Worm (Caenorhabditis elegans) whole organism, midembryonic: ENCODE results near the gene B0252.11.
"Not testable (repeated sequence)": the region's sequence is repeated elsewhere in the genome, so short reads cannot be mapped to it uniquely, and the experiment has no call there.

Experiments
- cog-1 ChIP-seq: sonication (generic microtip); optimal IDR thresholded peaks from 2 replicates; lab custom pipeline; 2016; ENCODE audit warnings: missing genetic modification characterization, missing compliant biosample characterization
- klf-2 ChIP-seq: fragments of 200-800 bp; sonication (Bioruptor generic); conservative IDR thresholded peaks from 2 replicates; pipeline ENCODE4 v1.3.6; 2022; ENCODE audit warnings: missing genetic modification reagents, missing genetic modification characterization, missing compliant biosample characterization
- tab-1 ChIP-seq: fragments of 200-800 bp; sonication (Bioruptor generic); IDR thresholded peaks from 2 replicates; pipeline ENCODE4 v1.3.6; 2022; ENCODE audit warnings: missing genetic modification characterization, missing compliant biosample characterization
- ztf-23 ChIP-seq: fragments of 200-800 bp; sonication (Bioruptor generic); IDR thresholded peaks from 2 replicates; pipeline ENCODE4 v1.3.6; 2022; ENCODE audit warnings: missing genetic modification reagents, missing genetic modification characterization, missing compliant biosample characterization
- ztf-29 ChIP-seq: fragments of 200-800 bp; sonication (Bioruptor generic); IDR thresholded peaks from 2 replicates; pipeline ENCODE4 v1.3.6; 2022; ENCODE audit warnings: missing genetic modification reagents, missing genetic modification characterization, missing compliant biosample characterization

DNA sequence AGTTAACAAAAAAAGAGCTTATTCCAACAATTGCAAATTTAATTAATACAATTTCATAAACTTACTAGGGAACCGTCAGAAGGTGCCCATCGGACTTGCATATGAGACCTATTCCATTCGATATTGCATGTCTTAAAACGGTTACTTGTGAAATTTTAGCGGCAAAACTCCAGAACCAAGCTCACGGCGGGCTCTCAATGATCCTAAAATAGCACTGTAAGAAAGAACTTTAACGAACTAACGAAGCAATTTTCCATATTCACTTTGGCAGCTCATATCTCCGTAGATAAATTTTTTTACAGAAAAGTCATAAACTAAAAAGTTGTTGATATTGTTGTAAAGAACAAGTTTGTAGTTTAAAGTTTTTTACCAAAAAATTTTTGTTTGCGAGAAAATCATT is 10.0 kb downstream of the B0252.11 start, which contains the start of gene B0252.3:
- not testable (repeated sequence) for TF ChIP-seq klf-2 (GFP tag; lab: Robert Waterston, UW); cog-1 (tag; lab: Kevin White, UChicago); tab-1; ztf-29 (GFP tag; lab: Robert Waterston, UW); ztf-23 (GFP tag; lab: Robert Waterston, UW)
